Fruit fly (Drosophila melanogaster): ENCODE data around the gene DIP-iota.

Gene DIP-iota

dm6 chr2L:6656264-6656676, 34.8 kb upstream of the DIP-iota start, which contains the start of gene CG31633 (continued):
- TF ChIP-seq CG11398 (GFP tag; optimal IDR thresholded peaks at IDR 0.05) (no peak), CoRest (tag; optimal IDR thresholded peaks at IDR 0.05) (no peak), dpn (GFP tag; optimal IDR thresholded peaks at IDR 0.05) (no peak), D (optimal IDR thresholded peaks at IDR 0.05) (no peak), D (GFP tag; optimal IDR thresholded peaks at IDR 0.05) (no peak), nerfin-2 (GFP tag; IDR thresholded peaks at IDR 0.05; ENCODE audit: partially characterized antibody) (peak; percentile 91), exex (tag; optimal IDR thresholded peaks at IDR 0.05) (peak; percentile 61), CG13287 (GFP tag; IDR thresholded peaks at IDR 0.05; ENCODE audit: partially characterized antibody) (peak; percentile 84), Vsx1 (GFP tag; optimal IDR thresholded peaks at IDR 0.05) (no peak), Lim3 (GFP tag; IDR thresholded peaks at IDR 0.05) (no peak), CG14965 (GFP tag; optimal IDR thresholded peaks at IDR 0.05; ENCODE audit: borderline replicate concordance) (no peak), CG9876 (GFP tag; optimal IDR thresholded peaks at IDR 0.05) (no peak), kah (GFP tag; optimal IDR thresholded peaks at IDR 0.05) (no peak), CG15011 (GFP tag; optimal IDR thresholded peaks at IDR 0.05) (no peak), CG10979 (tag; optimal IDR thresholded peaks at IDR 0.05) (no peak), CG31365 (tag; optimal IDR thresholded peaks at IDR 0.05) (no peak), sisA (GFP tag; IDR thresholded peaks at IDR 0.05) (no peak), Atf6 (GFP tag; IDR thresholded peaks at IDR 0.05) (no peak), BEAF-32 (GFP tag; optimal IDR thresholded peaks at IDR 0.05) (no peak), Nf-YA (GFP tag; IDR thresholded peaks at IDR 0.05) (no peak), Rx (GFP tag; IDR thresholded peaks at IDR 0.05) (no peak), D19B (GFP tag; optimal IDR thresholded peaks at IDR 0.05) (peak; percentile 77), Bgb (GFP tag; IDR thresholded peaks at IDR 0.05; ENCODE audit: partially characterized antibody) (peak; percentile 73), CG4282 (GFP tag; optimal IDR thresholded peaks at IDR 0.05) (no peak), kay (GFP tag; optimal IDR thresholded peaks at IDR 0.05) (no peak), Med (GFP tag) (peak; percentile 55), klu (GFP tag; IDR thresholded peaks at IDR 0.05) (no peak), CG12155 (GFP tag; optimal IDR thresholded peaks at IDR 0.05) (no peak), CG16813 (GFP tag; IDR thresholded peaks at IDR 0.05; ENCODE audit: partially characterized antibody) (peak; percentile 70), CG14050 (GFP tag; IDR thresholded peaks at IDR 0.05) (no peak), inv (GFP tag; IDR thresholded peaks at IDR 0.05; ENCODE audit: partially characterized antibody) (peak; percentile 40; the same call in 1 of the 2 replicates), CG12219 (GFP tag; optimal IDR thresholded peaks at IDR 0.05) (no peak), CG15479 (GFP tag; optimal IDR thresholded peaks at IDR 0.05) (no peak), emc (GFP tag; optimal IDR thresholded peaks at IDR 0.05) (no peak), Fer1 (GFP tag; optimal IDR thresholded peaks at IDR 0.05) (no peak), ken (GFP tag; IDR thresholded peaks at IDR 0.05) (no peak), lab (GFP tag; optimal IDR thresholded peaks at IDR 0.05) (no peak), CG3407 (GFP tag; optimal IDR thresholded peaks at IDR 0.05) (no peak), corto (GFP tag; optimal IDR thresholded peaks at IDR 0.05) (no peak), nerfin-1 (tag; optimal IDR thresholded peaks at IDR 0.05) (no peak), schlank (tag; optimal IDR thresholded peaks at IDR 0.05) (no peak)
